Worm (Caenorhabditis elegans): Measurements from ENCODE around the gene srh-250.

DNA sequence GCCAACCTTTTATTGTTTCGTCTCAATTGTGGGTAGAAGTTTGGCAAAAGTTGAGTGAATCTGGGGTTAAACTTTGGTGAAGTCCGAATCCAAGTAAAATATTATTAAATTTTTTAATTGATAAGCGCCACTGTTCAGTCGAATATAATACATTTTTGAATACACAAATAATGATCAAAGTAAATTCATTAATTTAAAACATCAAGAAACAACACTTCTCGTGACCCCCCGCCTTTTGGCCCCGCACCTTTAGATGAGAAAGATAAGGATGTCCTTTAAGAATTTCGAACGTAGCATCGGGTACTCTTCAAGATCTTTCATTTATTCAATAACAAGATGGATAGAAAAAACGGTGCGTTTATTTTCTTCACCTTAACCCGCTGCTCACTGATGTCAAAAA lies 25.8 kb upstream of the srh-250 start, which contains the start of gene nhr-257:
- TF ChIP-seq ceh-13 (GFP tag; optimal IDR thresholded peaks at IDR 0.05) (no peak), ama-1 (optimal IDR thresholded peaks at IDR 0.05) (no peak), hnd-1 (tag; optimal IDR thresholded peaks at IDR 0.05) (no peak), scrt-1 (GFP tag; IDR thresholded peaks at IDR 0.05) (no peak), pes-1 (GFP tag; IDR thresholded peaks at IDR 0.05) (no peak), hmg-4 (GFP tag; optimal IDR thresholded peaks at IDR 0.05) (no peak), hmbx-1 (tag; optimal IDR thresholded peaks at IDR 0.05) (no peak), flt-1 (GFP tag; IDR thresholded peaks at IDR 0.05) (no peak), tbx-37 (GFP tag; conservative IDR thresholded peaks at IDR 0.05) (no peak), tra-4 (tag; optimal IDR thresholded peaks at IDR 0.05) (no peak), B0310.2 (tag; optimal IDR thresholded peaks at IDR 0.05) (no peak), F13C5.2 (tag; optimal IDR thresholded peaks at IDR 0.05) (no peak), sea-1 (GFP tag; conservative IDR thresholded peaks at IDR 0.05) (no peak), ets-7 (tag; optimal IDR thresholded peaks at IDR 0.05) (no peak)

Data from whole organism, early embryonic.